Worm (Caenorhabditis elegans): ENCODE results near the gene C54D10.9.

ce11 chrV:12441420-12441819 lies 5.5 kb upstream of the C54D10.9 start, which contains the start of gene pals-37:
- TF ChIP-seq hlh-30 (tag; optimal IDR thresholded peaks at IDR 0.05; ENCODE audit: insufficient read depth) (no peak), lim-6 (tag; optimal IDR thresholded peaks at IDR 0.05) (no peak), tbx-2 (tag; optimal IDR thresholded peaks at IDR 0.05) (no peak), pha-4 (tag; optimal IDR thresholded peaks at IDR 0.05) (no peak), ceh-2 (tag; optimal IDR thresholded peaks at IDR 0.05) (no peak), pqm-1 (tag; optimal IDR thresholded peaks at IDR 0.05) (no peak), sox-4 (tag; optimal IDR thresholded peaks at IDR 0.05) (no peak), pha-2 (tag; optimal IDR thresholded peaks at IDR 0.05) (no peak), npax-4 (tag; optimal IDR thresholded peaks at IDR 0.05) (no peak), dmd-4 (tag; optimal IDR thresholded peaks at IDR 0.05; ENCODE audit: borderline replicate concordance) (no peak)

All from whole organism, late embryonic.